Worm (Caenorhabditis elegans): ENCODE results near the gene F42G4.2.

The F42G4.2 gene

ce11 chrII:13006283-13006682 lies 41.4 kb upstream of the F42G4.2 start:
- TF ChIP-seq mep-1 (tag; optimal IDR thresholded peaks at IDR 0.05): no peak
- TF ChIP-seq zip-4 (GFP tag; optimal IDR thresholded peaks at IDR 0.05): no peak
- TF ChIP-seq efl-3 (GFP tag; optimal IDR thresholded peaks at IDR 0.05): no peak
- no peak for TF ChIP-seq nhr-11 (tag; optimal IDR thresholded peaks at IDR 0.05)
- no peak for TF ChIP-seq ztf-4 (tag; optimal IDR thresholded peaks at IDR 0.05)
- no peak for TF ChIP-seq fos-1 (tag; optimal IDR thresholded peaks at IDR 0.05)
- no peak for TF ChIP-seq unc-86 (tag; optimal IDR thresholded peaks at IDR 0.05)
- no peak for TF ChIP-seq unc-98 (GFP tag; IDR thresholded peaks at IDR 0.05)
- TF ChIP-seq lin-13 (GFP tag; optimal IDR thresholded peaks at IDR 0.05): no peak
- no peak for TF ChIP-seq rnt-1 (tag; optimal IDR thresholded peaks at IDR 0.05)
- TF ChIP-seq nhr-28 (tag; optimal IDR thresholded peaks at IDR 0.05): no peak
- no peak for TF ChIP-seq lin-15B (tag; optimal IDR thresholded peaks at IDR 0.05)
- no peak for TF ChIP-seq C04F5.9 (tag; optimal IDR thresholded peaks at IDR 0.05)
- peak; percentile 38 for TF ChIP-seq nhr-90 (tag; optimal IDR thresholded peaks at IDR 0.05; ENCODE audit: poor library complexity)
- TF ChIP-seq unc-30 (tag; optimal IDR thresholded peaks at IDR 0.05): no peak
- peak in 1 of 2 experiments; percentile 67 for TF ChIP-seq lsy-2 (tag; optimal IDR thresholded peaks at IDR 0.05)
- TF ChIP-seq aly-2 (tag; optimal IDR thresholded peaks at IDR 0.05): no peak
- TF ChIP-seq F16B12.6 (tag; optimal IDR thresholded peaks at IDR 0.05): no peak
- TF ChIP-seq C34B4.2 (tag; optimal IDR thresholded peaks at IDR 0.05): no peak
- peak; percentile 49 for TF ChIP-seq snu-23 (GFP tag; optimal IDR thresholded peaks at IDR 0.05)
- TF ChIP-seq ceh-82 (tag; optimal IDR thresholded peaks at IDR 0.05): no peak
- no peak for TF ChIP-seq unc-62 (GFP tag; optimal IDR thresholded peaks at IDR 0.05)
- no peak for TF ChIP-seq ceh-90 (tag; optimal IDR thresholded peaks at IDR 0.05)
- no peak for TF ChIP-seq zag-1 (tag; optimal IDR thresholded peaks at IDR 0.05)
- no peak for TF ChIP-seq pag-3 (tag; optimal IDR thresholded peaks at IDR 0.05; ENCODE audit: borderline replicate concordance, insufficient read depth)
- no peak for TF ChIP-seq sptf-1 (tag; optimal IDR thresholded peaks at IDR 0.05)
- TF ChIP-seq nhr-84 (tag; optimal IDR thresholded peaks at IDR 0.05): no peak
- TF ChIP-seq egl-13 (tag; optimal IDR thresholded peaks at IDR 0.05): no peak
- TF ChIP-seq sup-37 (GFP tag; optimal IDR thresholded peaks at IDR 0.05): no peak
- no peak for TF ChIP-seq ets-5 (GFP tag; IDR thresholded peaks at IDR 0.05)
- no peak for TF ChIP-seq ama-1 (optimal IDR thresholded peaks at IDR 0.05)
- no peak for TF ChIP-seq nhr-76 (tag; optimal IDR thresholded peaks at IDR 0.05)
- TF ChIP-seq mab-9 (GFP tag; IDR thresholded peaks at IDR 0.05): no peak
- peak; percentile 29 for TF ChIP-seq nhr-85 (tag)
- TF ChIP-seq grh-1 (GFP tag; IDR thresholded peaks at IDR 0.05): no peak
- TF ChIP-seq hlh-4 (tag; optimal IDR thresholded peaks at IDR 0.05): no peak
- no peak for TF ChIP-seq pax-3 (tag; optimal IDR thresholded peaks at IDR 0.05)
- TF ChIP-seq tbx-2 (tag; optimal IDR thresholded peaks at IDR 0.05): peak; percentile 14
- no peak for TF ChIP-seq ceh-63 (GFP tag; optimal IDR thresholded peaks at IDR 0.05)
- TF ChIP-seq elt-3 (tag; optimal IDR thresholded peaks at IDR 0.05): peak in 2 of 6 experiments; percentile 84 to 92
- TF ChIP-seq lir-3 (tag; optimal IDR thresholded peaks at IDR 0.05; ENCODE audit: poor library complexity): peak; percentile 4
- no peak for TF ChIP-seq xbp-1 (tag; optimal IDR thresholded peaks at IDR 0.05)
- TF ChIP-seq vab-15 (tag; optimal IDR thresholded peaks at IDR 0.05): no peak
- TF ChIP-seq nhr-47 (tag; optimal IDR thresholded peaks at IDR 0.05): no peak
- TF ChIP-seq irx-1 (tag; optimal IDR thresholded peaks at IDR 0.05): no peak
- TF ChIP-seq C16A3.4 (tag; optimal IDR thresholded peaks at IDR 0.05): peak; percentile 20
- no peak for TF ChIP-seq skn-1 (tag; optimal IDR thresholded peaks at IDR 0.05)
- no peak for TF ChIP-seq ceh-88 (GFP tag; IDR thresholded peaks at IDR 0.05)
- TF ChIP-seq nhr-77 (tag; optimal IDR thresholded peaks at IDR 0.05): no peak
- TF ChIP-seq fkh-4 (tag; optimal IDR thresholded peaks at IDR 0.05; ENCODE audit: borderline replicate concordance): no peak
- no peak for TF ChIP-seq isw-1 (GFP tag; IDR thresholded peaks at IDR 0.05)
- TF ChIP-seq aha-1 (tag; optimal IDR thresholded peaks at IDR 0.05): no peak
- TF ChIP-seq tlp-1 (tag; optimal IDR thresholded peaks at IDR 0.05): no peak
- TF ChIP-seq hlh-17 (GFP tag; optimal IDR thresholded peaks at IDR 0.05; ENCODE audit: borderline replicate concordance): no peak
- no peak for TF ChIP-seq lin-39 (tag; optimal IDR thresholded peaks at IDR 0.05)

All from whole organism, L1 larva.